Worm (Caenorhabditis elegans) whole organism, L4 larva: ENCODE data around the gene snu-13.
A peak's percentile ranks its signal among the peaks of the same experiment; 100 is the strongest.

ENCODE experiments used
- F49E8.2 ChIP-seq: sonication (generic microtip); optimal IDR thresholded peaks from 2 replicates; lab custom pipeline; 2016; ENCODE audit warnings: missing compliant biosample characterization, mild to moderate bottlenecking, missing genetic modification characterization, borderline replicate concordance
- T20F7.1 ChIP-seq: fragments of 200-800 bp; sonication (Bioruptor generic); optimal IDR thresholded peaks from 2 replicates; lab custom pipeline; 2018; ENCODE audit warnings: mild to moderate bottlenecking, missing genetic modification characterization, missing compliant biosample characterization
- Y5F2A.4 ChIP-seq: fragments of 200-800 bp; sonication (Bioruptor generic); optimal IDR thresholded peaks from 2 replicates; lab custom pipeline; 2018; ENCODE audit warnings: mild to moderate bottlenecking, missing genetic modification characterization, missing compliant biosample characterization
- Y75B8A.6 ChIP-seq: fragments of 200-800 bp; sonication (Bioruptor generic); IDR thresholded peaks from 2 replicates; pipeline ENCODE4 v1.3.6; 2022; ENCODE audit warnings: missing genetic modification reagents, missing genetic modification characterization, missing compliant biosample characterization
- ZK337.2 ChIP-seq: fragments of 200-800 bp; sonication (Bioruptor generic); IDR thresholded peaks from 2 replicates; pipeline ENCODE4 v1.3.6; 2022; ENCODE audit warnings: missing genetic modification reagents, missing genetic modification characterization, missing compliant biosample characterization
- ZK546.5 ChIP-seq, 2 experiments: sonication (generic microtip); optimal IDR thresholded peaks; 2 replicates each; lab custom pipeline; 2017; ENCODE audit warnings: missing biosample characterization in 2 of 2, missing genetic modification characterization in 2 of 2
- arid-1 ChIP-seq: fragments of 200-800 bp; sonication (Bioruptor generic); conservative IDR thresholded peaks from 2 replicates; pipeline ENCODE4 v1.3.6; 2022; ENCODE audit warnings: missing genetic modification reagents, missing genetic modification characterization, missing compliant biosample characterization
- attf-4 ChIP-seq: sonication (generic microtip); optimal IDR thresholded peaks from 3 replicates; lab custom pipeline; 2017; ENCODE audit warnings: missing biosample characterization, missing genetic modification characterization
- ceh-20 ChIP-seq: fragments of 200-800 bp; sonication (Bioruptor generic); IDR thresholded peaks from 2 replicates; pipeline ENCODE4 v1.3.6; 2022; ENCODE audit warnings: missing genetic modification reagents, missing genetic modification characterization, missing compliant biosample characterization
- ceh-28 ChIP-seq: fragments of 150-350 bp; optimal IDR thresholded peaks from 2 replicates; lab custom pipeline; 2014; ENCODE audit warnings: missing biosample characterization, missing genetic modification reagents, missing genetic modification characterization
- ceh-44 ChIP-seq: fragments of 200-800 bp; sonication (Bioruptor generic); IDR thresholded peaks from 2 replicates; pipeline ENCODE4 v1.3.6; 2022; ENCODE audit warnings: missing genetic modification reagents, missing genetic modification characterization, missing compliant biosample characterization
- ceh-62 ChIP-seq: sonication (generic microtip); optimal IDR thresholded peaks from 2 replicates; lab custom pipeline; 2017; ENCODE audit warnings: missing biosample characterization, missing genetic modification characterization
- ctbp-1 ChIP-seq: fragments of 200-800 bp; sonication (Bioruptor generic); IDR thresholded peaks from 2 replicates; pipeline ENCODE4 v1.3.6; 2022; ENCODE audit warnings: missing genetic modification reagents, missing genetic modification characterization, missing compliant biosample characterization
- daf-19 ChIP-seq: fragments of 200-800 bp; sonication (Bioruptor generic); conservative IDR thresholded peaks from 2 replicates; pipeline ENCODE4 v1.3.6; 2022; ENCODE audit warnings: missing genetic modification characterization, missing compliant biosample characterization
- dmd-9 ChIP-seq: fragments of 200-800 bp; sonication (Bioruptor generic); IDR thresholded peaks from 2 replicates; pipeline ENCODE4 v1.3.6; 2022; ENCODE audit warnings: missing genetic modification reagents, missing genetic modification characterization, missing compliant biosample characterization
- duxl-1 ChIP-seq: sonication (generic microtip); optimal IDR thresholded peaks from 2 replicates; lab custom pipeline; 2016; ENCODE audit warnings: mild to moderate bottlenecking, missing genetic modification characterization, moderate library complexity, missing compliant biosample characterization; ENCODE audit not compliant: poor library complexity
- egl-27 ChIP-seq: sonication (generic microtip); optimal IDR thresholded peaks from 3 replicates; lab custom pipeline; 2017; ENCODE audit warnings: missing biosample characterization, missing genetic modification reagents, missing genetic modification characterization
- egl-43 ChIP-seq: fragments of 200-800 bp; sonication (Bioruptor generic); IDR thresholded peaks from 2 replicates; pipeline ENCODE4 v1.3.6; 2022; ENCODE audit warnings: missing genetic modification reagents, missing genetic modification characterization, missing compliant biosample characterization
- hif-1 ChIP-seq, 2 experiments: sonication (generic microtip); optimal IDR thresholded peaks; 2 replicates each; lab custom pipeline; 2016 to 2017; ENCODE audit warnings: missing compliant biosample characterization in 2 of 2, missing genetic modification characterization in 2 of 2, missing genetic modification reagents in 2 of 2, missing genotype in 2 of 2, mild to moderate bottlenecking in 1 of 2
- hlh-11 ChIP-seq: fragments of 200-800 bp; sonication (Bioruptor generic); optimal IDR thresholded peaks from 2 replicates; lab custom pipeline; 2018; ENCODE audit warnings: mild to moderate bottlenecking, missing genetic modification characterization, missing compliant biosample characterization
- jun-1 ChIP-seq: fragments of 150-350 bp; optimal IDR thresholded peaks from 2 replicates; lab custom pipeline; 2014; ENCODE audit warnings: missing biosample characterization, missing genetic modification reagents, missing genetic modification characterization
- lin-15B ChIP-seq: fragments of 150-350 bp; sonication (generic microtip); optimal IDR thresholded peaks from 3 replicates; lab custom pipeline; 2014; ENCODE audit warnings: missing biosample characterization, missing genetic modification characterization
- lin-29 ChIP-seq: fragments of 200-800 bp; sonication (Bioruptor generic); IDR thresholded peaks from 2 replicates; pipeline ENCODE4 v1.3.6; 2022; ENCODE audit warnings: missing genetic modification reagents, missing genetic modification characterization, missing compliant biosample characterization
- lin-38 ChIP-seq: fragments of 200-800 bp; sonication (Bioruptor generic); IDR thresholded peaks from 2 replicates; pipeline ENCODE4 v1.3.6; 2022; ENCODE audit warnings: missing genetic modification reagents, missing genetic modification characterization, missing compliant biosample characterization
- lin-39 ChIP-seq: fragments of 150-350 bp; optimal IDR thresholded peaks from 2 replicates; lab custom pipeline; 2014; ENCODE audit warnings: missing biosample characterization, missing genetic modification reagents, missing genetic modification characterization
- lsy-2 ChIP-seq, 2 experiments: fragments of 150-350 bp in 1 of 2; sonication (generic microtip) in 1 of 2; optimal IDR thresholded peaks; 2 replicates each; lab custom pipeline; 2014 to 2017; ENCODE audit warnings: missing biosample characterization in 2 of 2, missing genetic modification characterization in 2 of 2
- madf-5 ChIP-seq, 2 experiments: fragments of 200-800 bp; sonication (Bioruptor generic); IDR thresholded peaks; 2 replicates each; pipeline ENCODE4 v1.3.6; 2022; ENCODE audit warnings: missing compliant biosample characterization in 2 of 2, missing genetic modification characterization in 2 of 2
- madf-9 ChIP-seq: fragments of 200-800 bp; sonication (Bioruptor generic); conservative IDR thresholded peaks from 2 replicates; pipeline ENCODE4 v1.3.6; 2022; ENCODE audit warnings: missing genetic modification reagents, missing genetic modification characterization, missing compliant biosample characterization
- mdt-29 ChIP-seq: fragments of 200-800 bp; sonication (Bioruptor generic); IDR thresholded peaks from 2 replicates; pipeline ENCODE4 v1.3.6; 2022; ENCODE audit warnings: missing genetic modification reagents, missing genetic modification characterization, missing compliant biosample characterization
- mep-1 ChIP-seq: fragments of 150-350 bp; sonication (generic microtip); optimal IDR thresholded peaks from 3 replicates; lab custom pipeline; 2014; ENCODE audit warnings: missing biosample characterization, missing genetic modification characterization
- mxl-3 ChIP-seq: fragments of 200-800 bp; sonication (Bioruptor generic); optimal IDR thresholded peaks from 2 replicates; lab custom pipeline; 2018; ENCODE audit warnings: mild to moderate bottlenecking, missing genetic modification characterization, missing compliant biosample characterization
- nhr-111 ChIP-seq: fragments of 200-800 bp; sonication (Bioruptor generic); optimal IDR thresholded peaks from 2 replicates; lab custom pipeline; 2018; ENCODE audit warnings: mild to moderate bottlenecking, missing genetic modification characterization, missing compliant biosample characterization
- nhr-25 ChIP-seq: sonication (generic microtip); optimal IDR thresholded peaks from 2 replicates; lab custom pipeline; 2017; ENCODE audit warnings: missing genetic modification characterization, mild to moderate bottlenecking, missing compliant biosample characterization, antibody characterized with exemption, moderate library complexity, borderline replicate concordance; ENCODE audit not compliant: insufficient read depth
- nhr-77 ChIP-seq: fragments of 150-350 bp; optimal IDR thresholded peaks from 2 replicates; lab custom pipeline; 2014; ENCODE audit warnings: missing biosample characterization, missing genetic modification characterization
- pha-4 ChIP-seq, 2 experiments: fragments of 150-350 bp in 1 of 2; fragments of 200-800 bp in 1 of 2; sonication (Bioruptor generic) in 1 of 2; IDR thresholded peaks in 1 of 2; optimal IDR thresholded peaks in 1 of 2; 2 replicates each; pipeline versions ENCODE4 v1.3.6 to Lab custom; 2014 to 2022; ENCODE audit warnings: missing genetic modification characterization in 2 of 2, missing genetic modification reagents in 2 of 2, missing biosample characterization in 1 of 2, missing compliant biosample characterization in 1 of 2
- set-16 ChIP-seq: fragments of 200-800 bp; sonication (Bioruptor generic); IDR thresholded peaks from 2 replicates; pipeline ENCODE4 v1.3.6; 2022; ENCODE audit warnings: missing genetic modification reagents, missing genetic modification characterization, missing compliant biosample characterization
- skn-1 ChIP-seq: fragments of 150-350 bp; optimal IDR thresholded peaks from 2 replicates; lab custom pipeline; 2014; ENCODE audit warnings: missing biosample characterization, missing genetic modification characterization
- spr-1 ChIP-seq: sonication (generic microtip); optimal IDR thresholded peaks from 2 replicates; lab custom pipeline; 2016; ENCODE audit warnings: mild to moderate bottlenecking, missing genetic modification characterization, missing compliant biosample characterization
- spr-3 ChIP-seq: fragments of 200-800 bp; sonication (Bioruptor generic); optimal IDR thresholded peaks from 2 replicates; lab custom pipeline; 2018; ENCODE audit warnings: mild to moderate bottlenecking, missing genetic modification characterization, missing compliant biosample characterization
- unc-130 ChIP-seq: sonication (generic microtip); optimal IDR thresholded peaks from 2 replicates; lab custom pipeline; 2016; ENCODE audit warnings: missing genetic modification reagents, missing genetic modification characterization, missing compliant biosample characterization
- unc-62 ChIP-seq, 3 experiments: fragments of 150-350 bp in 1 of 3; sonication (generic microtip); optimal IDR thresholded peaks in 2 of 3; peaks in 1 of 3; 1 replicate in 1 of 3; 2 replicates in 2 of 3; lab custom pipeline; 2014 to 2017; ENCODE audit warnings: missing biosample characterization in 3 of 3, missing genetic modification characterization in 3 of 3, missing genetic modification reagents in 3 of 3, missing genotype in 1 of 3
- zfp-2 ChIP-seq: sonication (generic microtip); optimal IDR thresholded peaks from 2 replicates; lab custom pipeline; 2016; ENCODE audit warnings: mild to moderate bottlenecking, missing genetic modification characterization, missing compliant biosample characterization
- zfp-3 ChIP-seq: fragments of 200-800 bp; sonication (Bioruptor generic); conservative IDR thresholded peaks from 2 replicates; pipeline ENCODE4 v1.3.6; 2022; ENCODE audit warnings: missing genetic modification reagents, missing genetic modification characterization, missing compliant biosample characterization
- ztf-11 ChIP-seq: fragments of 150-350 bp; optimal IDR thresholded peaks from 2 replicates; lab custom pipeline; 2014; ENCODE audit warnings: missing biosample characterization, missing genetic modification characterization

snu-13 gene

ce11 chrII:10658576-10659256, at the start of gene snu-13, which contains the start of gene rsp-7 (continued):
- TF ChIP-seq ceh-20 (GFP tag; lab: Robert Waterston, UW), result no peak
- TF ChIP-seq attf-4 (tag; lab: Kevin White, UChicago), result no peak
- no peak for TF ChIP-seq T20F7.1 (GFP tag; lab: Kevin White, UChicago)
- no peak for TF ChIP-seq spr-1
- no peak for TF ChIP-seq Y5F2A.4 (GFP tag; lab: Kevin White, UChicago)
- TF ChIP-seq mdt-29 (GFP tag; lab: Robert Waterston, UW), result no peak
- peak; percentile 7 for TF ChIP-seq F49E8.2
- TF ChIP-seq lsy-2 (tag; optimal IDR thresholded peaks at IDR 0.05; lab: Kevin White, UChicago), result peak in 1 of 2 experiments; percentile 92
- no peak for TF ChIP-seq lin-15B
- no peak for TF ChIP-seq unc-130
- no peak for TF ChIP-seq arid-1 (GFP tag; lab: Robert Waterston, UW)
- peak; percentile 77 for TF ChIP-seq lin-38 (GFP tag; lab: Robert Waterston, UW)
- TF ChIP-seq lin-29 (GFP tag; lab: Robert Waterston, UW), result no peak
- no peak for TF ChIP-seq nhr-111
- TF ChIP-seq egl-27 (tag; lab: Kevin White, UChicago), result no peak
- TF ChIP-seq hif-1 (tag; optimal IDR thresholded peaks at IDR 0.05; lab: Kevin White, UChicago), result peak in 1 of 2 experiments; percentile 44
- no peak for TF ChIP-seq set-16
- no peak for TF ChIP-seq lin-39 (tag; lab: Kevin White, UChicago)
- peak; percentile 68 for TF ChIP-seq zfp-2 (tag; lab: Kevin White, UChicago)
- TF ChIP-seq ctbp-1 (GFP tag; lab: Robert Waterston, UW), result no peak
- TF ChIP-seq ztf-11, result no peak
- TF ChIP-seq unc-62 (GFP tag; optimal IDR thresholded peaks at IDR 0.05 in 1 of 2; lab: Kevin White, UChicago), result peak in 1 of 2 experiments; percentile 12
- TF ChIP-seq unc-62 (tag; optimal IDR thresholded peaks at IDR 0.05; lab: Kevin White, UChicago), result no peak
- no peak for TF ChIP-seq ZK546.5 (tag; optimal IDR thresholded peaks at IDR 0.05; lab: Kevin White, UChicago)
- no peak for TF ChIP-seq ceh-62
- peak; percentile 69 for TF ChIP-seq nhr-77
- no peak for TF ChIP-seq egl-43 (GFP tag; lab: Robert Waterston, UW)
- TF ChIP-seq ceh-28, result no peak
- peak; percentile 65 for TF ChIP-seq hlh-11

ce11 chrII:10707439-10708096, 49.1 kb upstream of the snu-13 start:
- TF ChIP-seq arid-1 (GFP tag; lab: Robert Waterston, UW) (no peak), ztf-11 (no peak), jun-1 (tag; lab: Kevin White, UChicago) (no peak), unc-62 (GFP tag; optimal IDR thresholded peaks at IDR 0.05 in 1 of 2; lab: Kevin White, UChicago) (no peak), unc-62 (tag; optimal IDR thresholded peaks at IDR 0.05; lab: Kevin White, UChicago) (no peak), attf-4 (tag; lab: Kevin White, UChicago) (no peak), lin-39 (tag; lab: Kevin White, UChicago) (no peak), ceh-44 (no peak), F49E8.2 (no peak), skn-1 (tag; lab: Kevin White, UChicago) (no peak), nhr-77 (no peak), nhr-111 (no peak), egl-43 (GFP tag; lab: Robert Waterston, UW) (peak; percentile 14; the same call in 1 of the 2 replicates), daf-19 (GFP tag; lab: Robert Waterston, UW) (no peak), lsy-2 (tag; optimal IDR thresholded peaks at IDR 0.05; lab: Kevin White, UChicago) (no peak), ceh-62 (no peak), madf-5 (GFP tag; IDR thresholded peaks at IDR 0.05; lab: Robert Waterston, UW) (0 out of 4 replicates have a peak, but pooled peaks of 1 of the 2 experiments have one; percentile 73), ZK337.2 (GFP tag; lab: Robert Waterston, UW) (no peak), mxl-3 (no peak), nhr-25 (tag; lab: Kevin White, UChicago) (no peak), dmd-9 (GFP tag; lab: Robert Waterston, UW) (no peak), egl-27 (tag; lab: Kevin White, UChicago) (no peak), spr-3 (GFP tag; lab: Kevin White, UChicago) (peak; percentile 31), Y75B8A.6 (GFP tag; lab: Robert Waterston, UW) (no peak), mep-1 (no peak), zfp-3 (GFP tag; lab: Robert Waterston, UW) (no peak), duxl-1 (tag; lab: Kevin White, UChicago) (no peak), madf-9 (GFP tag; lab: Robert Waterston, UW) (peak; percentile 5; the same call in 1 of the 2 replicates), pha-4 (GFP tag; IDR thresholded peaks at IDR 0.05; lab: Robert Waterston, UW) (no peak), pha-4 (tag; optimal IDR thresholded peaks at IDR 0.05; lab: Kevin White, UChicago) (no peak)
